Worm (Caenorhabditis elegans) whole organism, midembryonic: ENCODE results near the gene R09H3.2.

Experiments used
- T22C8.4 ChIP-seq: fragments of 200-800 bp; sonication (Bioruptor generic); IDR thresholded peaks from 2 replicates; pipeline ENCODE4 v1.3.6; 2022; ENCODE audit warnings: missing genetic modification characterization, missing compliant biosample characterization
- cog-1 ChIP-seq: sonication (generic microtip); optimal IDR thresholded peaks from 2 replicates; lab custom pipeline; 2016; ENCODE audit warnings: missing genetic modification characterization, missing compliant biosample characterization
- flt-1 ChIP-seq: fragments of 200-800 bp; sonication (Bioruptor generic); IDR thresholded peaks from 2 replicates; pipeline ENCODE4 v1.3.6; 2022; ENCODE audit warnings: missing genetic modification characterization, missing compliant biosample characterization
- klf-2 ChIP-seq: fragments of 200-800 bp; sonication (Bioruptor generic); conservative IDR thresholded peaks from 2 replicates; pipeline ENCODE4 v1.3.6; 2022; ENCODE audit warnings: missing genetic modification reagents, missing genetic modification characterization, missing compliant biosample characterization
- med-1 ChIP-seq: sonication (generic microtip); optimal IDR thresholded peaks from 2 replicates; lab custom pipeline; 2017; ENCODE audit warnings: missing genetic modification characterization, mild to moderate bottlenecking, missing compliant biosample characterization, antibody characterized with exemption, missing genetic modification reagents; ENCODE audit not compliant: insufficient read depth
- tab-1 ChIP-seq: fragments of 200-800 bp; sonication (Bioruptor generic); IDR thresholded peaks from 2 replicates; pipeline ENCODE4 v1.3.6; 2022; ENCODE audit warnings: missing genetic modification characterization, missing compliant biosample characterization

- TF ChIP-seq cog-1: no peak
- TF ChIP-seq flt-1 (GFP tag; lab: Robert Waterston, UW): no peak
- TF ChIP-seq med-1 (GFP tag; lab: Kevin White, UChicago): no peak
- no peak for TF ChIP-seq klf-2 (GFP tag; lab: Robert Waterston, UW)
- no peak for TF ChIP-seq tab-1 (GFP tag; lab: Robert Waterston, UW)
- no peak for TF ChIP-seq T22C8.4 (GFP tag; lab: Robert Waterston, UW)
Observed at ce11 chrX:1654146-1654545, 10.7 kb downstream of the R09H3.2 start, which contains the start of gene ZK380.6.
